Worm (Caenorhabditis elegans) whole organism, young adult: ENCODE results near the gene mtpn-1.

Experiments used
- B0035.1 ChIP-seq: sonication (generic microtip); optimal IDR thresholded peaks from 2 replicates; lab custom pipeline; 2016; ENCODE audit warnings: missing genetic modification characterization, mild to moderate bottlenecking, missing compliant biosample characterization, missing genotype, missing genetic modification reagents
- C17E4.6 ChIP-seq: fragments of 200-800 bp; sonication (Bioruptor generic); IDR thresholded peaks from 2 replicates; pipeline ENCODE4 v1.3.6; 2022; ENCODE audit warnings: missing genetic modification reagents, missing genetic modification characterization, missing compliant biosample characterization
- F22D6.2 ChIP-seq: sonication (generic microtip); optimal IDR thresholded peaks from 2 replicates; lab custom pipeline; 2016; ENCODE audit warnings: mild to moderate bottlenecking, missing genetic modification characterization, missing compliant biosample characterization
- F23B12.7 ChIP-seq: sonication (generic microtip); optimal IDR thresholded peaks from 2 replicates; lab custom pipeline; 2017; ENCODE audit warnings: missing genetic modification characterization, mild to moderate bottlenecking, missing compliant biosample characterization, antibody characterized with exemption, moderate library complexity; ENCODE audit not compliant: insufficient read depth
- F37B4.10 ChIP-seq: fragments of 200-800 bp; sonication (Bioruptor generic); IDR thresholded peaks from 2 replicates; pipeline ENCODE4 v1.3.6; 2022; ENCODE audit warnings: missing genetic modification characterization, missing compliant biosample characterization
- F57A8.1 ChIP-seq: fragments of 200-800 bp; sonication (Bioruptor generic); optimal IDR thresholded peaks from 2 replicates; lab custom pipeline; 2018; ENCODE audit warnings: mild to moderate bottlenecking, missing genetic modification characterization, moderate library complexity, missing compliant biosample characterization
- Y53F4B.3 ChIP-seq: fragments of 200-800 bp; sonication (Bioruptor generic); IDR thresholded peaks from 2 replicates; pipeline ENCODE4 v1.3.6; 2022; ENCODE audit warnings: missing genetic modification reagents, missing genetic modification characterization, missing compliant biosample characterization
- Y56A3A.18 ChIP-seq: fragments of 200-800 bp; sonication (Bioruptor generic); IDR thresholded peaks from 2 replicates; pipeline ENCODE4 v1.3.6; 2022; ENCODE audit warnings: missing genetic modification reagents, missing genetic modification characterization, missing compliant biosample characterization
- Y95B8A.8 ChIP-seq: fragments of 200-800 bp; sonication (Bioruptor generic); IDR thresholded peaks from 2 replicates; pipeline ENCODE4 v1.3.6; 2022; ENCODE audit warnings: missing genetic modification reagents, missing genetic modification characterization, missing compliant biosample characterization
- aptf-2 ChIP-seq: fragments of 200-800 bp; sonication (Bioruptor generic); conservative IDR thresholded peaks from 2 replicates; pipeline ENCODE4 v1.3.6; 2022; ENCODE audit warnings: missing genetic modification reagents, missing genetic modification characterization, missing compliant biosample characterization
- aptf-3 ChIP-seq: fragments of 200-800 bp; sonication (Bioruptor generic); IDR thresholded peaks from 2 replicates; pipeline ENCODE4 v1.3.6; 2022; ENCODE audit warnings: missing genetic modification characterization, missing compliant biosample characterization
- attf-5 ChIP-seq: fragments of 200-800 bp; sonication (Bioruptor generic); optimal IDR thresholded peaks from 2 replicates; lab custom pipeline; 2018; ENCODE audit warnings: mild to moderate bottlenecking, missing genetic modification characterization, missing compliant biosample characterization
- bed-2 ChIP-seq: fragments of 200-800 bp; sonication (Bioruptor generic); IDR thresholded peaks from 2 replicates; pipeline ENCODE4 v1.3.6; 2022; ENCODE audit warnings: missing genetic modification reagents, missing genetic modification characterization, missing compliant biosample characterization
- ceh-40 ChIP-seq: fragments of 200-800 bp; sonication (Bioruptor generic); IDR thresholded peaks from 2 replicates; pipeline ENCODE4 v1.3.6; 2022; ENCODE audit warnings: missing genetic modification characterization, missing compliant biosample characterization
- die-1 ChIP-seq: sonication (generic microtip); optimal IDR thresholded peaks from 2 replicates; lab custom pipeline; 2016; ENCODE audit warnings: missing genotype, mild to moderate bottlenecking, missing genetic modification characterization, missing compliant biosample characterization
- efl-1 ChIP-seq: fragments of 150-350 bp; optimal IDR thresholded peaks from 2 replicates; lab custom pipeline; 2014; ENCODE audit warnings: missing biosample characterization, missing genetic modification reagents, missing genetic modification characterization
- egrh-3 ChIP-seq: fragments of 200-800 bp; sonication (Bioruptor generic); IDR thresholded peaks from 2 replicates; pipeline ENCODE4 v1.3.6; 2022; ENCODE audit warnings: missing genetic modification reagents, missing genetic modification characterization, missing compliant biosample characterization
- fkh-3 ChIP-seq: sonication (generic microtip); optimal IDR thresholded peaks from 2 replicates; lab custom pipeline; 2016; ENCODE audit warnings: mild to moderate bottlenecking, missing genetic modification characterization, missing compliant biosample characterization
- gei-17 ChIP-seq: fragments of 200-800 bp; sonication (Bioruptor generic); optimal IDR thresholded peaks from 2 replicates; lab custom pipeline; 2018; ENCODE audit warnings: mild to moderate bottlenecking, missing genetic modification characterization, missing compliant biosample characterization
- him-1 ChIP-seq: sonication (generic microtip); optimal IDR thresholded peaks from 2 replicates; lab custom pipeline; 2016; ENCODE audit warnings: missing genotype, missing genetic modification reagents, missing genetic modification characterization, missing compliant biosample characterization
- hlh-26 ChIP-seq: fragments of 200-800 bp; sonication (Bioruptor generic); conservative IDR thresholded peaks from 2 replicates; pipeline ENCODE4 v1.3.6; 2022; ENCODE audit warnings: missing genetic modification reagents, missing genetic modification characterization, missing compliant biosample characterization
- lin-35 ChIP-seq, 3 experiments: fragments of 150-350 bp in 2 of 3; sonication (generic microtip) in 1 of 3; optimal IDR thresholded peaks; 2 replicates each; lab custom pipeline; 2014 to 2018; ENCODE audit warnings: missing biosample characterization in 3 of 3, missing genetic modification characterization in 3 of 3, missing genetic modification reagents in 3 of 3
- madf-3 ChIP-seq: fragments of 200-800 bp; sonication (Bioruptor generic); IDR thresholded peaks from 2 replicates; pipeline ENCODE4 v1.3.6; 2022; ENCODE audit warnings: missing genetic modification reagents, missing genetic modification characterization, missing compliant biosample characterization
- mel-28 ChIP-seq: sonication (generic microtip); optimal IDR thresholded peaks from 2 replicates; lab custom pipeline; 2016; ENCODE audit warnings: borderline replicate concordance, mild to moderate bottlenecking, missing genetic modification characterization, missing compliant biosample characterization
- nfyb-1 ChIP-seq: fragments of 200-800 bp; sonication (Bioruptor generic); IDR thresholded peaks from 2 replicates; pipeline ENCODE4 v1.3.6; 2022; ENCODE audit warnings: missing genetic modification reagents, missing genetic modification characterization, missing compliant biosample characterization
- nhr-27 ChIP-seq: fragments of 200-800 bp; sonication (Bioruptor generic); optimal IDR thresholded peaks from 2 replicates; lab custom pipeline; 2018; ENCODE audit warnings: mild to moderate bottlenecking, missing genetic modification characterization, moderate library complexity, missing compliant biosample characterization
- nhr-80 ChIP-seq: sonication (generic microtip); optimal IDR thresholded peaks from 2 replicates; lab custom pipeline; 2016; ENCODE audit warnings: missing genetic modification characterization, missing compliant biosample characterization
- pha-4 ChIP-seq: fragments of 150-350 bp; sonication (generic microtip); optimal IDR thresholded peaks from 2 replicates; lab custom pipeline; 2014; ENCODE audit warnings: missing biosample characterization, missing genetic modification reagents, missing genetic modification characterization
- rec-8 ChIP-seq, 2 experiments: sonication (generic microtip); optimal IDR thresholded peaks; 2 replicates each; lab custom pipeline; 2016; ENCODE audit warnings: mild to moderate bottlenecking in 2 of 2, missing genetic modification characterization in 2 of 2, missing genetic modification reagents in 2 of 2, missing genotype in 2 of 2, missing biosample characterization in 1 of 2, missing compliant biosample characterization in 1 of 2, moderate library complexity in 1 of 2
- rpc-1 ChIP-seq, 2 experiments: fragments of 150-350 bp in 1 of 2; sonication (generic microtip) in 1 of 2; optimal IDR thresholded peaks; 2 replicates each; lab custom pipeline; 2014 to 2018; ENCODE audit warnings: missing biosample characterization in 1 of 2, missing genetic modification characterization in 1 of 2, missing genetic modification reagents in 1 of 2, missing genotype in 1 of 2
- snpc-1.1 ChIP-seq: sonication (generic microtip); optimal IDR thresholded peaks from 2 replicates; lab custom pipeline; 2017; ENCODE audit warnings: missing genetic modification characterization, mild to moderate bottlenecking, missing compliant biosample characterization, antibody characterized with exemption, moderate library complexity, missing genotype, missing genetic modification reagents; ENCODE audit not compliant: insufficient read depth
- snpc-3.4 ChIP-seq: sonication (generic microtip); optimal IDR thresholded peaks from 2 replicates; lab custom pipeline; 2017; ENCODE audit warnings: missing genetic modification characterization, mild to moderate bottlenecking, missing compliant biosample characterization, antibody characterized with exemption, moderate library complexity, missing genotype, missing genetic modification reagents
- tbp1 ChIP-seq: fragments of 200-800 bp; sonication (Bioruptor generic); optimal IDR thresholded peaks from 2 replicates; lab custom pipeline; 2018; ENCODE audit warnings: mild to moderate bottlenecking, missing genetic modification characterization, missing compliant biosample characterization
- xnd-1 ChIP-seq: sonication (generic microtip); optimal IDR thresholded peaks from 2 replicates; lab custom pipeline; 2016; ENCODE audit warnings: missing genotype, missing genetic modification reagents, missing genetic modification characterization, missing compliant biosample characterization
- ztf-18 ChIP-seq: sonication (generic microtip); optimal IDR thresholded peaks from 2 replicates; lab custom pipeline; 2016; ENCODE audit warnings: missing genotype, mild to moderate bottlenecking, missing genetic modification characterization, missing compliant biosample characterization
- ztf-22 ChIP-seq: fragments of 200-800 bp; sonication (Bioruptor generic); optimal IDR thresholded peaks from 2 replicates; lab custom pipeline; 2018; ENCODE audit warnings: mild to moderate bottlenecking, missing genetic modification characterization, moderate library complexity, missing compliant biosample characterization
- ztf-28 ChIP-seq: fragments of 200-800 bp; sonication (Bioruptor generic); IDR thresholded peaks from 2 replicates; pipeline ENCODE4 v1.3.6; 2022; ENCODE audit warnings: missing genetic modification reagents, missing genetic modification characterization, missing compliant biosample characterization

Gene mtpn-1

DNA sequence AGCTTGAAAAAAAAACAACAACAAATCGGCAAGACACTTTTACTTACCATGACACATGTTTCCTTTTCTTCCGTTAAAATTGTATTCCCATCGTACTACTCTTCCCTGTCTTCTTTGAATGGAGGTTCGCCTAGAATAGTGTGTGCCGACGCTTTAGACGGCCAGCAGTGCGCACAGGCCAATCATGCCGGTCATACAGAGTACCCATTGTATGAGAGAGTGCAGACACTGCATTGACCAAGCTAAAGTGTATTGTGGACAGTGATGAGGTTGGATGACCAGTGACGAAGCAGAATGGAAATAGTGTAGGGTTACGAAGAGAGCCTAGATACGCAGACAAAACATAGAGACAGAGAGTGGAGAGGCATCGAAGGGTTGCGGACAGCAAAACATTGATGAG is 5.4 kb upstream of the mtpn-1 start, which contains the start of gene dhhc-9 (continued):
- no peak for TF ChIP-seq mel-28 (tag; lab: Kevin White, UChicago)
- TF ChIP-seq Y56A3A.18, result 0 out of 2 replicates have a peak, but pooled peaks have one; percentile 70
- TF ChIP-seq, all 124 proteins: peak for 14

DNA sequence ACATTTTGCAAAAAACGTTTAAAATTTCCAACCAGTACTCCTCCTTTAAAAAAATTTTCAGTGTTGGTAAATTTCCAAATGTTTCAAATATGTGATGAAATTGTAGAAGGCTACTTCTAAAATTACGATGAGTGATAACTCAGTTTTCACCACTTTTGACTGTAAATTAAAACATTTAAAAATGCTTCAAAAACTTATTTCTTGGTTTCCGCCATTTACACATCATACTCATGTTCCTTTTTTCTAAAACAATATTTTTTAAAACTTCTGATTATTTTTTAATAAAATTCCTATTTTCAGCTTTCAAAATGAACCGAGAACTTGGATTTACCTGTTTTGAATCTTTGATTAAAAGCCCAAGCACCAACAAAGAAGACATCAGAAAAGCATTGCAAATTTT is 3.5 kb upstream of the mtpn-1 start, which contains the start of gene C43H6.4:
C43H6.4 (plus strand) TSS at position 301 of the 400 bp plus-strand sequence.
- TF ChIP-seq efl-1, result no peak
- no peak for TF ChIP-seq bed-2 (GFP tag; lab: Robert Waterston, UW)
- TF ChIP-seq attf-5 (GFP tag; lab: Kevin White, UChicago), result no peak
- TF ChIP-seq snpc-3.4 (tag; lab: Kevin White, UChicago), result no peak
- no peak for TF ChIP-seq pha-4
- no peak for TF ChIP-seq aptf-2 (GFP tag; lab: Robert Waterston, UW)
- TF ChIP-seq F22D6.2, result no peak
- no peak for TF ChIP-seq fkh-3 (tag; lab: Kevin White, UChicago)
- TF ChIP-seq B0035.1 (tag; lab: Kevin White, UChicago), result no peak
- no peak for TF ChIP-seq C17E4.6 (GFP tag; lab: Robert Waterston, UW)
- TF ChIP-seq F37B4.10 (GFP tag; lab: Robert Waterston, UW), result no peak
- TF ChIP-seq ztf-22 (GFP tag; lab: Kevin White, UChicago), result no peak
- no peak for TF ChIP-seq xnd-1 (tag; lab: Kevin White, UChicago)
- no peak for TF ChIP-seq tbp1 (GFP tag; lab: Kevin White, UChicago)

DNA sequence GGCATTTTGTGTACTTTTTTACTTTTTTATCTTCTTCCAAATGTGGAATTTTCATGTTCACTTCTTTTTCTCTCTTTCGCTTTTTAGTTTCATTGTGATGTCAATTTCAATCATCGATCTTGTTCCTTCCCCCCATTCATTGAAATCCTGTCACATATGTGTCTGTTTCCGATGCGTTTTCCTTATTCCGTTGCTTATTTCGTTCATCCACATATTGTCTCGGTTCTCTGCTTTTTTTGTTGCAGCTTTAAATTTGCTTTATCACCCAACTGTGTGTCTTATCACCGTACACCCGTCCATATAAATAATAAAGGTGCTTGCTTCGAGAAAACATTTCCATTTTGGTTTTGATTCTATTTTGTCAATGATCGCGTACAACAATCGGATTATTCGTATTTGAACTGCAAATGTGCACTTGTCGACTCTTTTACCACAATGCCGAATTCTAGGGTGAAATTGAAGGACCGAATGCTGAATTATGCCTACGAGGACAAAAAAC is 2.0 kb downstream of the mtpn-1 start, which contains the start of the genes C43H6.12 and trpp-12:
C43H6.12 (plus strand) TSS at position 365 of the 499 bp plus-strand sequence.
trpp-12 (plus strand) TSS at position 449 of the 499 bp plus-strand sequence.
- peak; percentile 65 for TF ChIP-seq nhr-80 (tag; lab: Kevin White, UChicago)
- TF ChIP-seq Y53F4B.3 (GFP tag; lab: Robert Waterston, UW), result no peak

DNA sequence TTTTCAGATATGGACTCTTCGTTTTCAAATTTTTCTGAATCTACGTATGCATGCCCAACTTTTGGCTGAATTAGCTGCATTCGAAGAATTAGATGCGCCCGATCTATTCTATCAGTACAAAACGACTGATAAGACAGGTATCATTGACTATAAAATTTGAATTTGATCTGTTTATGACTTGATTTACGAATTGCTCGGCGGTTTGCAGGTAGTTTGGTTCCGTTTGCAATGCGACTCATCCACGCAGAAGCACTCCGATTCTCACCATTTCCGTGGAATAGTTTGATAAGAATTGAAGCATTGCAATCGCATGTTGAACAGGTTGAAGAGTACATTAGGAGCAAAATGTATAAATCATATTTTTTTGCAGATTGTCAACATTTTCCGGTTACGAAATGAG is 3.7 kb downstream of the mtpn-1 start:
- TF ChIP-seq ztf-18 (tag; lab: Kevin White, UChicago) (no peak), nhr-80 (tag; lab: Kevin White, UChicago) (peak; percentile 72), rpc-1 (optimal IDR thresholded peaks at IDR 0.05; lab: Kevin White, UChicago) (no peak), rpc-1 (tag; optimal IDR thresholded peaks at IDR 0.05; lab: Kevin White, UChicago) (no peak), madf-3 (no peak), efl-1 (no peak), rec-8 (tag; optimal IDR thresholded peaks at IDR 0.05; lab: Kevin White, UChicago) (no peak), bed-2 (GFP tag; lab: Robert Waterston, UW) (no peak)

DNA sequence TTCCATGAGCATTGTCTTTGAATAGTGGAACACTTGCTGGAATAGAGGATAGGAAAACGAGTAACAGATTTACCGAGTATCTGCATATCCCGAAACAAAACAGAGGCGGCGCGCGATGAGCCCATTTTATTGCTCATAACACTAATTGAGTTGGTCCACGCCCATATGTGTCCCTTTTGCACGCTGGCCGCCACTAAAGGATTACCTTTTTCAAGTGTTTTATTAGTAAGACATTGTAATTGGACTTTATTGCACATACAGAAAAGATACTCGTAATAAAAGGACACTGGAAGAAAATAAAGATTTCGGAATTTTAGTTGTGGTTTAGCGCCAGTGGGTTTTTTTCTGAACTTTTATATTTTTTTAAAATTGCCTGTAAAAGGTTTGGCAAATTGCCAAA is 6.0 kb downstream of the mtpn-1 start, which contains the start of gene hlh-15:
hlh-15 (minus strand) TSS at position 101 of the 400 bp plus-strand sequence.
- TF ChIP-seq nhr-27 (tag; lab: Kevin White, UChicago) (no peak), tbp1 (GFP tag; lab: Kevin White, UChicago) (no peak), ztf-28 (no peak), rec-8 (tag; optimal IDR thresholded peaks at IDR 0.05; lab: Kevin White, UChicago) (no peak), Y95B8A.8 (GFP tag; lab: Robert Waterston, UW) (no peak), die-1 (no peak), F23B12.7 (tag; lab: Kevin White, UChicago) (no peak), gei-17 (GFP tag; lab: Kevin White, UChicago) (no peak), nfyb-1 (GFP tag; lab: Robert Waterston, UW) (no peak), hlh-26 (GFP tag; lab: Robert Waterston, UW) (no peak), snpc-1.1 (tag; lab: Kevin White, UChicago) (no peak), pha-4 (no peak), F57A8.1 (no peak), egrh-3 (GFP tag; lab: Robert Waterston, UW) (no peak), lin-35 (GFP tag; optimal IDR thresholded peaks at IDR 0.05; lab: Kevin White, UChicago) (no peak), him-1 (tag; lab: Kevin White, UChicago) (no peak), ceh-40 (GFP tag; lab: Robert Waterston, UW) (no peak), aptf-3 (GFP tag; lab: Robert Waterston, UW) (no peak)
